Worm (Caenorhabditis elegans) whole organism, early embryonic: ENCODE data around the gene irld-33.

Experiments
- F13C5.2 ChIP-seq: sonication (generic microtip); optimal IDR thresholded peaks from 2 replicates; lab custom pipeline; 2017; ENCODE audit warnings: mild to moderate bottlenecking, missing genetic modification characterization, inconsistent platforms, missing compliant biosample characterization
- ama-1 ChIP-seq: fragments of 150-350 bp; optimal IDR thresholded peaks from 2 replicates; lab custom pipeline; 2014
- ceh-13 ChIP-seq: fragments of 200-800 bp; sonication (Bioruptor generic); optimal IDR thresholded peaks from 2 replicates; lab custom pipeline; 2018; ENCODE audit warnings: mild to moderate bottlenecking, missing genetic modification characterization, missing compliant biosample characterization
- ceh-36 ChIP-seq: sonication (generic microtip); optimal IDR thresholded peaks from 2 replicates; lab custom pipeline; 2016; ENCODE audit warnings: missing genetic modification characterization, inconsistent platforms, missing compliant biosample characterization
- ets-7 ChIP-seq: sonication (generic microtip); optimal IDR thresholded peaks from 2 replicates; lab custom pipeline; 2016; ENCODE audit warnings: missing genotype, missing genetic modification characterization, missing compliant biosample characterization
- flt-1 ChIP-seq: fragments of 200-800 bp; sonication (Bioruptor generic); IDR thresholded peaks from 2 replicates; pipeline ENCODE4 v1.3.6; 2022; ENCODE audit warnings: missing genetic modification characterization, missing compliant biosample characterization
- hmbx-1 ChIP-seq: sonication (generic microtip); optimal IDR thresholded peaks from 2 replicates; lab custom pipeline; 2016; ENCODE audit warnings: mild to moderate bottlenecking, missing genetic modification characterization, missing compliant biosample characterization
- hmg-4 ChIP-seq: fragments of 200-800 bp; sonication (Bioruptor generic); optimal IDR thresholded peaks from 2 replicates; lab custom pipeline; 2018; ENCODE audit warnings: mild to moderate bottlenecking, missing genetic modification characterization, missing compliant biosample characterization
- hnd-1 ChIP-seq: sonication (generic microtip); optimal IDR thresholded peaks from 2 replicates; lab custom pipeline; 2016; ENCODE audit warnings: missing genetic modification characterization, missing compliant biosample characterization
- pes-1 ChIP-seq: fragments of 200-800 bp; sonication (Bioruptor generic); IDR thresholded peaks from 2 replicates; pipeline ENCODE4 v1.3.6; 2022; ENCODE audit warnings: missing genetic modification reagents, missing genetic modification characterization, missing compliant biosample characterization
- scrt-1 ChIP-seq: fragments of 200-800 bp; sonication (Bioruptor generic); IDR thresholded peaks from 2 replicates; pipeline ENCODE4 v1.3.6; 2022; ENCODE audit warnings: missing genetic modification characterization, missing compliant biosample characterization
- sea-1 ChIP-seq: fragments of 200-800 bp; sonication (Bioruptor generic); conservative IDR thresholded peaks from 2 replicates; pipeline ENCODE4 v1.3.6; 2022; ENCODE audit warnings: missing genetic modification characterization, missing compliant biosample characterization
- tra-4 ChIP-seq: sonication (generic microtip); optimal IDR thresholded peaks from 2 replicates; lab custom pipeline; 2017; ENCODE audit warnings: missing genetic modification characterization, missing compliant biosample characterization

DNA sequence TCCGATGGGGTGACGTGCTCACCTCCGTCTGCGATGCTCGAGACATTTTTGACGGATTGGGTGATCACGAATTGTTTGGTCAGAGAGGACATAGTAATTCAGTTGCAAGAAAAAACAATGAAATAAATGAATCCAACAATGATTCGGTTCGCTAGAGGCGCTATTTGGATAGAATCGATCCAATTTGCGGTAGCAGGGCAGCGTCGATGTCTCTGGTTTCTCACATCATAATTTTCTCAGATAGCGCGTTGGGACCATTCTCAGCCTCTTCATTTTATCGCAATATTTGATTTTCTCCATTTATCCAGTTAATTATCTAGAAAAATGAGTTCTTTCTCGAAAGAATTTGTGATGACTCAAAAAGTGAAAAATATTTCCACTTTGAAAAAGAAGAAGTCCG is 32.5 kb upstream of the irld-33 start, which contains the start of gene sdz-18:
- TF ChIP-seq F13C5.2 (tag; lab: Kevin White, UChicago) (no peak), ets-7 (tag; lab: Kevin White, UChicago) (no peak), sea-1 (GFP tag; lab: Robert Waterston, UW) (no peak), ceh-13 (GFP tag; lab: Kevin White, UChicago) (no peak), ama-1 (lab: Kevin White, UChicago) (no peak), hnd-1 (tag; lab: Kevin White, UChicago) (no peak), hmbx-1 (tag; lab: Kevin White, UChicago) (no peak), flt-1 (GFP tag; lab: Robert Waterston, UW) (no peak), ceh-36 (tag; lab: Kevin White, UChicago) (no peak), tra-4 (tag; lab: Kevin White, UChicago) (no peak), scrt-1 (GFP tag; lab: Robert Waterston, UW) (no peak), pes-1 (no peak), hmg-4 (GFP tag; lab: Kevin White, UChicago) (no peak)
